Fruit fly (Drosophila melanogaster) whole organism, prepupa: Measurements from ENCODE around the gene CG32548.

Experiments
- CG6854 ChIP-seq: fragments of 200-800 bp; sonication (Bioruptor generic); optimal IDR thresholded peaks from 2 replicates; lab custom pipeline; 2017; ENCODE audit warnings: missing biosample characterization, mild to moderate bottlenecking, missing genetic modification characterization
- CG7368 ChIP-seq: fragments of 200-800 bp; sonication (Bioruptor generic); optimal IDR thresholded peaks from 3 replicates; lab custom pipeline; 2016; ENCODE audit warnings: missing biosample characterization, missing genetic modification characterization
- CG8632 ChIP-seq: fragments of 200-800 bp; sonication (Bioruptor generic); optimal IDR thresholded peaks from 3 replicates; lab custom pipeline; 2016; ENCODE audit warnings: missing biosample characterization, missing genetic modification characterization
- Eip75B ChIP-seq: fragments of 200-800 bp; sonication (Bioruptor generic); optimal IDR thresholded peaks from 3 replicates; lab custom pipeline; 2016; ENCODE audit warnings: missing biosample characterization, missing genetic modification characterization
- Eip93F ChIP-seq: fragments of 200-800 bp; sonication (Bioruptor generic); optimal IDR thresholded peaks from 2 replicates; lab custom pipeline; 2016; ENCODE audit warnings: missing biosample characterization, mild to moderate bottlenecking, missing genetic modification characterization
- Ets96B ChIP-seq: fragments of 200-800 bp; optimal IDR thresholded peaks from 2 replicates; lab custom pipeline; 2019; ENCODE audit warnings: missing biosample characterization, mild to moderate bottlenecking, missing genetic modification characterization, moderate library complexity
- Gug ChIP-seq: fragments of 200-800 bp; sonication (Bioruptor generic); IDR thresholded peaks from 2 replicates; pipeline ENCODE4 v1.3.6; 2022; ENCODE audit warnings: missing biosample characterization, missing genetic modification characterization
- Lpt ChIP-seq: fragments of 200-800 bp; sonication (Bioruptor generic); optimal IDR thresholded peaks from 3 replicates; lab custom pipeline; 2016; ENCODE audit warnings: missing biosample characterization, missing genetic modification characterization
- Met ChIP-seq: fragments of 200-800 bp; sonication (Bioruptor generic); optimal IDR thresholded peaks from 3 replicates; lab custom pipeline; 2016; ENCODE audit warnings: missing biosample characterization, missing genetic modification characterization
- OdsH ChIP-seq: fragments of 200-800 bp; sonication (Bioruptor generic); optimal IDR thresholded peaks from 3 replicates; lab custom pipeline; 2016; ENCODE audit warnings: missing biosample characterization, missing genetic modification characterization
- acj6 ChIP-seq: fragments of 200-800 bp; sonication (Bioruptor generic); optimal IDR thresholded peaks from 3 replicates; lab custom pipeline; 2016; ENCODE audit warnings: missing biosample characterization, missing genetic modification characterization
- dac ChIP-seq: fragments of 200-800 bp; sonication (Bioruptor generic); optimal IDR thresholded peaks from 2 replicates; lab custom pipeline; 2017; ENCODE audit warnings: missing biosample characterization, mild to moderate bottlenecking, missing genetic modification characterization
- eg ChIP-seq: fragments of 200-800 bp; sonication (Bioruptor generic); IDR thresholded peaks from 3 replicates; pipeline ENCODE4 v1.3.6; 2022; ENCODE audit warnings: missing biosample characterization, missing genetic modification characterization
- net ChIP-seq: fragments of 200-800 bp; sonication (Bioruptor generic); optimal IDR thresholded peaks from 3 replicates; lab custom pipeline; 2016; ENCODE audit warnings: missing biosample characterization, missing genetic modification characterization

- TF ChIP-seq OdsH (GFP tag; lab: Kevin White, UChicago), result no peak
- no peak for TF ChIP-seq Met
- TF ChIP-seq Lpt (GFP tag; lab: Kevin White, UChicago), result no peak
- TF ChIP-seq CG6854 (GFP tag; lab: Kevin White, UChicago), result no peak
- no peak for TF ChIP-seq Ets96B (tag; lab: Kevin White, UChicago)
- TF ChIP-seq acj6 (GFP tag; lab: Kevin White, UChicago), result no peak
- no peak for TF ChIP-seq CG7368 (GFP tag; lab: Kevin White, UChicago)
- TF ChIP-seq CG8632 (GFP tag; lab: Kevin White, UChicago), result no peak
- TF ChIP-seq Eip75B, result no peak
- TF ChIP-seq eg (GFP tag; lab: Robert Waterston, UW), result 0 out of 3 replicates have a peak, but pooled peaks have one; percentile 9
- no peak for TF ChIP-seq net
- no peak for TF ChIP-seq dac
- TF ChIP-seq Eip93F, result no peak
- TF ChIP-seq Gug (GFP tag; lab: Robert Waterston, UW), result no peak
Observed at dm6 chrX:18409449-18409848, 30.9 kb downstream of the CG32548 start.
